Worm (Caenorhabditis elegans): ENCODE measurements around the gene ebp-3.

DNA sequence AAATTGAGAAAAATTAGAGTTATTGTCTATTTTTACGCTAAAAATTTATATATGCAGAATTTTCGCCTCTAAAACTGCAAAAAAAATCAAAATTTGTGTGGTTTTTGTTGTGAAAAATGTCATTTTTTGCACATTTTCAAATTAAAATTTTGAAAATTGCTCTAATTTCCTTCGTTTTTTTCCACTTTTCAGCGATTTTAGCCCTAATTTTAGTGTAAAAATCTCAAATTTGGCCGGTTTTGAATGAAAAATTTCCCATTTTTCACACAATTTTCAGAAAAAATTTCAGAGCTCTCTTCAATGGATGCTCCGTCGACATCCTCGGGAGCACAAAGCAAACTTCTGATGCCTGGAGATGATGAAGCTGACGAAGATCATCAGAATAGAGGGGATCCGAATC is 42.6 kb downstream of the ebp-3 start, which contains the start of gene par-4:
- TF ChIP-seq ama-1 (optimal IDR thresholded peaks at IDR 0.05) (no peak), sea-1 (GFP tag; conservative IDR thresholded peaks at IDR 0.05) (no peak), flt-1 (GFP tag; IDR thresholded peaks at IDR 0.05) (no peak)
